Worm (Caenorhabditis elegans) whole organism, L3 larva: ENCODE results near the gene C47D12.2.

ENCODE experiments used
- R02D3.7 ChIP-seq: fragments of 150-350 bp; optimal IDR thresholded peaks from 2 replicates; lab custom pipeline; 2014; ENCODE audit warnings: missing biosample characterization, missing genetic modification characterization
- ceh-28 ChIP-seq: fragments of 150-350 bp; optimal IDR thresholded peaks from 2 replicates; lab custom pipeline; 2014; ENCODE audit warnings: missing biosample characterization, missing genetic modification reagents, missing genetic modification characterization
- lin-39 ChIP-seq: fragments of 150-350 bp; optimal IDR thresholded peaks from 2 replicates; lab custom pipeline; 2018; ENCODE audit warnings: missing biosample characterization, missing genetic modification reagents, missing genetic modification characterization
- pqm-1 ChIP-seq: fragments of 150-350 bp; optimal IDR thresholded peaks from 2 replicates; lab custom pipeline; 2017; ENCODE audit warnings: missing biosample characterization, missing genetic modification characterization, inconsistent platforms
- skn-1 ChIP-seq: fragments of 150-350 bp; optimal IDR thresholded peaks from 2 replicates; lab custom pipeline; 2014; ENCODE audit warnings: missing biosample characterization, missing genetic modification characterization
- snpc-4 ChIP-seq: fragments of 150-350 bp; optimal IDR thresholded peaks from 2 replicates; lab custom pipeline; 2014; ENCODE audit warnings: missing biosample characterization, missing genetic modification characterization
- tbx-2 ChIP-seq: sonication (generic microtip); optimal IDR thresholded peaks from 2 replicates; lab custom pipeline; 2016; ENCODE audit warnings: mild to moderate bottlenecking, missing genetic modification characterization, missing compliant biosample characterization

DNA sequence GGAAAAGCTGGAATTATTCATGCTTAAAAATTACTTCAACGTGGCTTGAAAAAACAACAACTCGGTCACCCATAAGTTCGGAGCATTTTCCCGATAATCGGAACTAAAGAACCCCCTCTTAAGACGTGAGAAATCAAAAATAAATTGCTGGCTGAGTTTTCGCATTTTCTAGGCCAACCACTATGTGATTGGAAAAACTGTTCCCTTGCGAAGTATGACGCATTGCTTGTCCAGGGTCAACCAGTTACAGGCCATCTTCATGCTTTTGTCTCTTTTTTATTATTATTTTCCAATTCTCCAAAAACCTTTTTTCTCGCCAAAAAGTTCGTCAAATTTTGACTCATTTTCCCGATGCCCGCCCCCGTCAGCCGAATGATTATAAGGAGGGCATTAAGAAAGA is 44.0 kb downstream of the C47D12.2 start, which contains the start of gene F13D12.3:
- TF ChIP-seq ceh-28 (no peak), lin-39 (tag; lab: Kevin White, UChicago) (no peak), snpc-4 (no peak), tbx-2 (tag; lab: Kevin White, UChicago) (no peak), skn-1 (tag; lab: Kevin White, UChicago) (no peak), R02D3.7 (tag; lab: Kevin White, UChicago) (no peak), pqm-1 (no peak)
